Worm (Caenorhabditis elegans): ENCODE results near the gene acl-3.
A peak's percentile ranks its signal among the peaks of the same experiment; 100 is the strongest.

DNA sequence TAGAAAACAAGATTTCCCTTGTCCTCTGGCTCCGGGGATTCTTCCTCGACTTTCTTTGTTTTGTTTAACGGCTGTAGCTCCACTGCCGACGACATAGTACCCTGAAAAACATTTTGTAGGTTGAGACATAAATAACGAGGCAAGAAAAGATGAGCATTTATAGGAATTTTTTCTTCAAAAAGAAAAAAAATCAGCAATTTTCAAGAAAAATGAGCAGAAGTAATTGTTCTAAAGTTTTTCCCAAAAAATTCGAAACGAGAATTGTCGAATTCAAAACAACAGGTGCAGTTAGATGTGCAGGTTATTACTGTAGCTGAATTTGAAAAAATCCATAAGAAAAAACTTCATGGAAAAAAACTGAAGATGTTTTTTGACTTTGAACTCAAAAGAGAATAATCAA is 3.5 kb upstream of the acl-3 start, which contains the start of gene ent-1:
- TF ChIP-seq dmd-6 (GFP tag; IDR thresholded peaks at IDR 0.05) (no peak), nhr-11 (tag; optimal IDR thresholded peaks at IDR 0.05) (no peak), ztf-11 (tag; optimal IDR thresholded peaks at IDR 0.05) (no peak), lin-15B (tag; optimal IDR thresholded peaks at IDR 0.05) (no peak), nhr-10 (tag; optimal IDR thresholded peaks at IDR 0.05) (no peak), pha-4 (GFP tag; IDR thresholded peaks at IDR 0.05) (no peak), pha-4 (tag; optimal IDR thresholded peaks at IDR 0.05) (no peak), R02D3.7 (tag; optimal IDR thresholded peaks at IDR 0.05) (no peak), unc-62 (GFP tag; optimal IDR thresholded peaks at IDR 0.05 in 1 of 2) (no peak), unc-62 (tag; optimal IDR thresholded peaks at IDR 0.05) (no peak), duxl-1 (tag; optimal IDR thresholded peaks at IDR 0.05; ENCODE audit: poor library complexity) (no peak), lsy-2 (tag; optimal IDR thresholded peaks at IDR 0.05) (peak in 1 of 2 experiments; percentile 9), unc-39 (tag; optimal IDR thresholded peaks at IDR 0.05) (no peak), lir-3 (tag; optimal IDR thresholded peaks at IDR 0.05) (no peak), lin-13 (GFP tag; optimal IDR thresholded peaks at IDR 0.05) (no peak)

All from whole organism, L4 larva.